Worm (Caenorhabditis elegans): ENCODE data around the gene ZC477.2.
A peak's percentile ranks its signal among the peaks of the same experiment; 100 is the strongest.

ZC477.2 gene

ce11 chrIV:7083976-7084375 is 24.0 kb upstream of the ZC477.2 start:
- TF ChIP-seq pes-1 (GFP tag; IDR thresholded peaks at IDR 0.05), result no peak
- TF ChIP-seq hmbx-1 (tag; optimal IDR thresholded peaks at IDR 0.05), result no peak
- TF ChIP-seq F13C5.2 (tag; optimal IDR thresholded peaks at IDR 0.05), result no peak
- TF ChIP-seq aly-1 (tag; optimal IDR thresholded peaks at IDR 0.05), result no peak

ce11 chrIV:7084632-7085160 is 23.3 kb upstream of the ZC477.2 start, which contains the start of gene rps-4:
TSS of gene rps-4 (minus strand) at chrIV:7084682.
- TF ChIP-seq F13C5.2 (tag; optimal IDR thresholded peaks at IDR 0.05), result peak; percentile 86
- TF ChIP-seq aly-1 (tag; optimal IDR thresholded peaks at IDR 0.05), result no peak
- TF ChIP-seq hmg-4 (GFP tag; optimal IDR thresholded peaks at IDR 0.05), result peak; percentile 38
- TF ChIP-seq tbx-37 (GFP tag; conservative IDR thresholded peaks at IDR 0.05), result peak; percentile 36; the same call in 1 of the 2 replicates
- TF ChIP-seq hmbx-1 (tag; optimal IDR thresholded peaks at IDR 0.05), result peak; percentile 14
- TF ChIP-seq ceh-36 (tag; optimal IDR thresholded peaks at IDR 0.05), result no peak

- TF ChIP-seq hmbx-1 (tag; optimal IDR thresholded peaks at IDR 0.05) (no peak), ets-7 (tag; optimal IDR thresholded peaks at IDR 0.05) (no peak), tra-4 (tag; optimal IDR thresholded peaks at IDR 0.05) (no peak), ceh-13 (GFP tag; optimal IDR thresholded peaks at IDR 0.05) (no peak), flt-1 (GFP tag; IDR thresholded peaks at IDR 0.05) (no peak), hnd-1 (tag; optimal IDR thresholded peaks at IDR 0.05) (no peak), F13C5.2 (tag; optimal IDR thresholded peaks at IDR 0.05) (no peak), tbx-11 (GFP tag; IDR thresholded peaks at IDR 0.05) (no peak), aly-1 (tag; optimal IDR thresholded peaks at IDR 0.05) (no peak), pes-1 (GFP tag; IDR thresholded peaks at IDR 0.05) (no peak), tbx-37 (GFP tag; conservative IDR thresholded peaks at IDR 0.05) (no peak), B0310.2 (tag; optimal IDR thresholded peaks at IDR 0.05) (no peak), hmg-4 (GFP tag; optimal IDR thresholded peaks at IDR 0.05) (no peak), scrt-1 (GFP tag; IDR thresholded peaks at IDR 0.05) (no peak), ceh-36 (tag; optimal IDR thresholded peaks at IDR 0.05) (no peak), ama-1 (optimal IDR thresholded peaks at IDR 0.05) (no peak), sea-1 (GFP tag; conservative IDR thresholded peaks at IDR 0.05) (no peak)
Measured at ce11 chrIV:7094216-7094758, 13.7 kb upstream of the ZC477.2 start, which contains the start of gene deb-1. TSS of gene deb-1 (minus strand) at chrIV:7094266.

- no peak for TF ChIP-seq hnd-1 (tag; optimal IDR thresholded peaks at IDR 0.05)
Measured at ce11 chrIV:7095396-7095964, 12.5 kb upstream of the ZC477.2 start.

- TF ChIP-seq B0310.2 (tag; optimal IDR thresholded peaks at IDR 0.05), result no peak
- TF ChIP-seq aly-1 (tag; optimal IDR thresholded peaks at IDR 0.05), result no peak
- TF ChIP-seq ama-1 (optimal IDR thresholded peaks at IDR 0.05), result no peak
- TF ChIP-seq ceh-36 (tag; optimal IDR thresholded peaks at IDR 0.05), result no peak
- no peak for TF ChIP-seq tbx-37 (GFP tag; conservative IDR thresholded peaks at IDR 0.05)
- no peak for TF ChIP-seq ets-7 (tag; optimal IDR thresholded peaks at IDR 0.05)
- no peak for TF ChIP-seq pes-1 (GFP tag; IDR thresholded peaks at IDR 0.05)
- TF ChIP-seq tbx-11 (GFP tag; IDR thresholded peaks at IDR 0.05), result no peak
- no peak for TF ChIP-seq hmbx-1 (tag; optimal IDR thresholded peaks at IDR 0.05)
- no peak for TF ChIP-seq scrt-1 (GFP tag; IDR thresholded peaks at IDR 0.05)
- no peak for TF ChIP-seq F13C5.2 (tag; optimal IDR thresholded peaks at IDR 0.05)
- TF ChIP-seq hnd-1 (tag; optimal IDR thresholded peaks at IDR 0.05), result no peak
- no peak for TF ChIP-seq tra-4 (tag; optimal IDR thresholded peaks at IDR 0.05)
- no peak for TF ChIP-seq hmg-4 (GFP tag; optimal IDR thresholded peaks at IDR 0.05)
- TF ChIP-seq sea-1 (GFP tag; conservative IDR thresholded peaks at IDR 0.05), result no peak
- TF ChIP-seq ceh-13 (GFP tag; optimal IDR thresholded peaks at IDR 0.05), result no peak
- TF ChIP-seq flt-1 (GFP tag; IDR thresholded peaks at IDR 0.05), result no peak
Measured at ce11 chrIV:7096097-7096496, 11.9 kb upstream of the ZC477.2 start.

ce11 chrIV:7097450-7097849 is 10.5 kb upstream of the ZC477.2 start:
- TF ChIP-seq pes-1 (GFP tag; IDR thresholded peaks at IDR 0.05) (no peak), F13C5.2 (tag; optimal IDR thresholded peaks at IDR 0.05) (no peak)

- TF ChIP-seq B0310.2 (tag; optimal IDR thresholded peaks at IDR 0.05), result no peak
- TF ChIP-seq hmg-4 (GFP tag; optimal IDR thresholded peaks at IDR 0.05), result peak; percentile 21
Measured at ce11 chrIV:7098509-7099065, 9.4 kb upstream of the ZC477.2 start, which contains the start of gene ZC477.4. TSS of gene ZC477.4 (minus strand) at chrIV:7098784.

- no peak for TF ChIP-seq ceh-13 (GFP tag; optimal IDR thresholded peaks at IDR 0.05)
- TF ChIP-seq tbx-37 (GFP tag; conservative IDR thresholded peaks at IDR 0.05), result no peak
- TF ChIP-seq tra-4 (tag; optimal IDR thresholded peaks at IDR 0.05), result no peak
Measured at ce11 chrIV:7099377-7099776, 8.6 kb upstream of the ZC477.2 start.

ce11 chrIV:7103211-7103679 is 4.7 kb upstream of the ZC477.2 start, which contains the start of the genes rde-8 and ZC477.3:
TSS of gene rde-8 (minus strand) at chrIV:7103261.
TSS of gene ZC477.3 (plus strand) at chrIV:7103492.
- TF ChIP-seq hnd-1 (tag; optimal IDR thresholded peaks at IDR 0.05) (no peak), ceh-36 (tag; optimal IDR thresholded peaks at IDR 0.05) (no peak), F13C5.2 (tag; optimal IDR thresholded peaks at IDR 0.05) (no peak), hmg-4 (GFP tag; optimal IDR thresholded peaks at IDR 0.05) (no peak), sea-1 (GFP tag; conservative IDR thresholded peaks at IDR 0.05) (no peak), tra-4 (tag; optimal IDR thresholded peaks at IDR 0.05) (no peak), ama-1 (optimal IDR thresholded peaks at IDR 0.05) (no peak), hmbx-1 (tag; optimal IDR thresholded peaks at IDR 0.05) (no peak), B0310.2 (tag; optimal IDR thresholded peaks at IDR 0.05) (no peak), pes-1 (GFP tag; IDR thresholded peaks at IDR 0.05) (no peak), flt-1 (GFP tag; IDR thresholded peaks at IDR 0.05) (no peak), tbx-11 (GFP tag; IDR thresholded peaks at IDR 0.05) (no peak), ets-7 (tag; optimal IDR thresholded peaks at IDR 0.05) (no peak), scrt-1 (GFP tag; IDR thresholded peaks at IDR 0.05) (no peak), aly-1 (tag; optimal IDR thresholded peaks at IDR 0.05) (no peak), ceh-13 (GFP tag; optimal IDR thresholded peaks at IDR 0.05) (no peak), tbx-37 (GFP tag; conservative IDR thresholded peaks at IDR 0.05) (no peak)

Data from whole organism, early embryonic.